Worm (Caenorhabditis elegans): Measurements from ENCODE around the gene pde-12.

pde-12 gene

DNA sequence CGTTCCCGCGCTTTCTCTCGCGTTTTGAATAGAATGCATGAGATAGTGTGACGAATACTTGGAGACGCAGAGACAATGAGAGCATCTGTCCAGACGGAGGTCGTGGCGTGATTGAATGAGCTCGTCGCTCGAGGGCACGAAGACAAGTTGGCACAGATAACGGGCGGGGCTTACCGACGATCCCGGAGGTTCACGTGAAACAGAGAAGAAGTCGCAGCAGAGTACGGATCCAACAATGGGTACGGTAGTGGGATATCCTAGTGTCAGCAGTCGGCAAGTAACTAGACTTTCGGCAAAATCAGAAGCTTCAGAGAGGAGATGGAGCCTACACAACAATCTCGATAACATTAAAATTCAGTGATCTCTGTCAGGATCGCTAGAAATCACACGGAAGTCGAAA is 25.0 kb downstream of the pde-12 start (continued):
- TF ChIP-seq F57C9.4 (tag; optimal IDR thresholded peaks at IDR 0.05) = no peak
- peak; percentile 82 for TF ChIP-seq zfh-2 (GFP tag; conservative IDR thresholded peaks at IDR 0.05)
- no peak for TF ChIP-seq snpc-4 (GFP tag; optimal IDR thresholded peaks at IDR 0.05)
- TF ChIP-seq snpc-4 (tag; optimal IDR thresholded peaks at IDR 0.05) = no peak
- TF ChIP-seq nhr-90 (tag; optimal IDR thresholded peaks at IDR 0.05) = peak; percentile 20
- TF ChIP-seq hrde-1 (tag; optimal IDR thresholded peaks at IDR 0.05; ENCODE audit: borderline replicate concordance) = no peak
- TF ChIP-seq rcor-1 (GFP tag; IDR thresholded peaks at IDR 0.05) = no peak
- no peak for TF ChIP-seq hsf-1 (GFP tag; IDR thresholded peaks at IDR 0.05)
- TF ChIP-seq let-526 (GFP tag; IDR thresholded peaks at IDR 0.05) = no peak
- peak; percentile 4 for TF ChIP-seq nhr-80 (tag; optimal IDR thresholded peaks at IDR 0.05)
- no peak for TF ChIP-seq nfya-1 (tag; optimal IDR thresholded peaks at IDR 0.05; ENCODE audit: borderline replicate concordance, insufficient read depth)
- no peak for TF ChIP-seq cebp-1 (GFP tag; IDR thresholded peaks at IDR 0.05)
- peak; percentile 34 for TF ChIP-seq cebp-1 (tag; optimal IDR thresholded peaks at IDR 0.05)

- no peak for TF ChIP-seq attf-6 (GFP tag; IDR thresholded peaks at IDR 0.05)
- TF ChIP-seq C06A6.2 (GFP tag; conservative IDR thresholded peaks at IDR 0.05) = no peak
- TF ChIP-seq ztf-28 (GFP tag; IDR thresholded peaks at IDR 0.05) = no peak
- no peak for TF ChIP-seq zfh-2 (GFP tag; conservative IDR thresholded peaks at IDR 0.05)
- no peak for TF ChIP-seq Y67H2A.10 (GFP tag; conservative IDR thresholded peaks at IDR 0.05)
- no peak for TF ChIP-seq lir-1 (GFP tag; conservative IDR thresholded peaks at IDR 0.05)
- TF ChIP-seq let-607 (tag; optimal IDR thresholded peaks at IDR 0.05) = no peak
- no peak for TF ChIP-seq ceh-58 (GFP tag; IDR thresholded peaks at IDR 0.05)
- TF ChIP-seq mxl-1 (tag; optimal IDR thresholded peaks at IDR 0.05) = no peak
- 0 out of 2 replicates have a peak, but pooled peaks have one; percentile 51 for TF ChIP-seq aptf-3 (GFP tag; IDR thresholded peaks at IDR 0.05)
- no peak for TF ChIP-seq lag-1 (GFP tag; IDR thresholded peaks at IDR 0.05)
- TF ChIP-seq ama-1 (optimal IDR thresholded peaks at IDR 0.05) = peak; percentile 29
- TF ChIP-seq ama-1 (GFP tag; optimal IDR thresholded peaks at IDR 0.05) = no peak
- no peak for TF ChIP-seq pbrm-1 (GFP tag; IDR thresholded peaks at IDR 0.05)
- peak; percentile 29; the same call in 1 of the 2 replicates for TF ChIP-seq cebp-2 (GFP tag; IDR thresholded peaks at IDR 0.05)
- no peak for TF ChIP-seq unc-130 (GFP tag; optimal IDR thresholded peaks at IDR 0.05)
- TF ChIP-seq sdz-38 (tag; optimal IDR thresholded peaks at IDR 0.05) = no peak
- no peak for TF ChIP-seq let-526 (GFP tag; IDR thresholded peaks at IDR 0.05)
- TF ChIP-seq somi-1 (GFP tag; optimal IDR thresholded peaks at IDR 0.05) = no peak
- TF ChIP-seq F55B11.4 (tag; optimal IDR thresholded peaks at IDR 0.05; ENCODE audit: borderline replicate concordance, insufficient read depth) = no peak
- 0 out of 2 replicates have a peak, but pooled peaks have one; percentile 8 for TF ChIP-seq lin-26 (GFP tag; IDR thresholded peaks at IDR 0.05)
- 0 out of 2 replicates have a peak, but pooled peaks have one; percentile 23 for TF ChIP-seq dox-1 (GFP tag; IDR thresholded peaks at IDR 0.05)
- TF ChIP-seq snpc-4 (GFP tag; optimal IDR thresholded peaks at IDR 0.05) = no peak
- TF ChIP-seq snpc-4 (tag; optimal IDR thresholded peaks at IDR 0.05) = no peak
- TF ChIP-seq Y53F4B.3 (GFP tag; IDR thresholded peaks at IDR 0.05) = no peak
- TF ChIP-seq nhr-80 (tag; optimal IDR thresholded peaks at IDR 0.05) = peak; percentile 42
Observed at ce11 chrIII:10819257-10819656, 25.6 kb downstream of the pde-12 start.

ce11 chrIII:10818364-10818763 is 26.5 kb downstream of the pde-12 start:
- peak; percentile 38 for TF ChIP-seq lin-54 (GFP tag; optimal IDR thresholded peaks at IDR 0.05)
- no peak for TF ChIP-seq lsy-27 (tag; optimal IDR thresholded peaks at IDR 0.05; ENCODE audit: borderline replicate concordance, insufficient read depth)
- TF ChIP-seq mes-4 (tag; optimal IDR thresholded peaks at IDR 0.05) = no peak
- TF ChIP-seq somi-1 (GFP tag; optimal IDR thresholded peaks at IDR 0.05) = no peak
- no peak for TF ChIP-seq him-1 (tag; optimal IDR thresholded peaks at IDR 0.05)
- TF ChIP-seq ztf-18 (tag; optimal IDR thresholded peaks at IDR 0.05) = peak; percentile 19
- peak; percentile 13; the same call in 1 of the 2 replicates for TF ChIP-seq egrh-3 (GFP tag; IDR thresholded peaks at IDR 0.05)
- TF ChIP-seq tbp1 (GFP tag; optimal IDR thresholded peaks at IDR 0.05) = peak; percentile 10
- TF ChIP-seq bed-1 (GFP tag; IDR thresholded peaks at IDR 0.05) = no peak
- peak; percentile 60 for TF ChIP-seq mcd-1 (GFP tag; IDR thresholded peaks at IDR 0.05)
- TF ChIP-seq zim-3 (tag; optimal IDR thresholded peaks at IDR 0.05) = no peak
- TF ChIP-seq B0336.3 (GFP tag; IDR thresholded peaks at IDR 0.05) = no peak
- no peak for TF ChIP-seq ccch-3 (GFP tag; optimal IDR thresholded peaks at IDR 0.05)
- TF ChIP-seq tbx-9 (tag; optimal IDR thresholded peaks at IDR 0.05; ENCODE audit: borderline replicate concordance) = no peak
- no peak for TF ChIP-seq Y53G8AR.9 (GFP tag; conservative IDR thresholded peaks at IDR 0.05)

Data from whole organism, young adult.